Worm (Caenorhabditis elegans) whole organism, midembryonic: Measurements from ENCODE around the gene coq-6.

Experiments
- T22C8.4 ChIP-seq: fragments of 200-800 bp; sonication (Bioruptor generic); IDR thresholded peaks from 2 replicates; pipeline ENCODE4 v1.3.6; 2022; ENCODE audit warnings: missing genetic modification characterization, missing compliant biosample characterization
- cog-1 ChIP-seq: sonication (generic microtip); optimal IDR thresholded peaks from 2 replicates; lab custom pipeline; 2016; ENCODE audit warnings: missing genetic modification characterization, missing compliant biosample characterization
- flt-1 ChIP-seq: fragments of 200-800 bp; sonication (Bioruptor generic); IDR thresholded peaks from 2 replicates; pipeline ENCODE4 v1.3.6; 2022; ENCODE audit warnings: missing genetic modification characterization, missing compliant biosample characterization
- klf-2 ChIP-seq: fragments of 200-800 bp; sonication (Bioruptor generic); conservative IDR thresholded peaks from 2 replicates; pipeline ENCODE4 v1.3.6; 2022; ENCODE audit warnings: missing genetic modification reagents, missing genetic modification characterization, missing compliant biosample characterization
- med-1 ChIP-seq: sonication (generic microtip); optimal IDR thresholded peaks from 2 replicates; lab custom pipeline; 2017; ENCODE audit warnings: missing genetic modification characterization, mild to moderate bottlenecking, missing compliant biosample characterization, antibody characterized with exemption, missing genetic modification reagents; ENCODE audit not compliant: insufficient read depth
- ref-1 ChIP-seq: fragments of 200-800 bp; sonication (Bioruptor generic); conservative IDR thresholded peaks from 2 replicates; pipeline ENCODE4 v1.3.6; 2022; ENCODE audit warnings: missing genetic modification reagents, missing genetic modification characterization, missing compliant biosample characterization
- tab-1 ChIP-seq: fragments of 200-800 bp; sonication (Bioruptor generic); IDR thresholded peaks from 2 replicates; pipeline ENCODE4 v1.3.6; 2022; ENCODE audit warnings: missing genetic modification characterization, missing compliant biosample characterization
- ztf-23 ChIP-seq: fragments of 200-800 bp; sonication (Bioruptor generic); IDR thresholded peaks from 2 replicates; pipeline ENCODE4 v1.3.6; 2022; ENCODE audit warnings: missing genetic modification reagents, missing genetic modification characterization, missing compliant biosample characterization
- ztf-29 ChIP-seq: fragments of 200-800 bp; sonication (Bioruptor generic); IDR thresholded peaks from 2 replicates; pipeline ENCODE4 v1.3.6; 2022; ENCODE audit warnings: missing genetic modification reagents, missing genetic modification characterization, missing compliant biosample characterization

Gene coq-6

ce11 chrV:9332611-9333315, 3.8 kb upstream of the coq-6 start:
- no peak for TF ChIP-seq flt-1
- TF ChIP-seq ref-1 (GFP tag; lab: Robert Waterston, UW): no peak
- TF ChIP-seq T22C8.4 (GFP tag; lab: Robert Waterston, UW): no peak
- TF ChIP-seq klf-2 (GFP tag; lab: Robert Waterston, UW): no peak
- TF ChIP-seq ztf-29 (GFP tag; lab: Robert Waterston, UW): no peak
- no peak for TF ChIP-seq med-1 (GFP tag; lab: Kevin White, UChicago)
- no peak for TF ChIP-seq cog-1 (tag; lab: Kevin White, UChicago)
- TF ChIP-seq tab-1 (GFP tag; lab: Robert Waterston, UW): no peak
- TF ChIP-seq ztf-23 (GFP tag; lab: Robert Waterston, UW): no peak

ce11 chrV:9333316-9334048, 3.1 kb upstream of the coq-6 start, which contains the start of gene acl-14:
Gene acl-14 (minus strand): TSS chrV:9333631.
- no peak for TF ChIP-seq ztf-29 (GFP tag; lab: Robert Waterston, UW)
- no peak for TF ChIP-seq ztf-23 (GFP tag; lab: Robert Waterston, UW)
- no peak for TF ChIP-seq med-1 (GFP tag; lab: Kevin White, UChicago)
- no peak for TF ChIP-seq cog-1 (tag; lab: Kevin White, UChicago)
- TF ChIP-seq T22C8.4 (GFP tag; lab: Robert Waterston, UW): no peak
- no peak for TF ChIP-seq flt-1
- no peak for TF ChIP-seq ref-1 (GFP tag; lab: Robert Waterston, UW)
- TF ChIP-seq klf-2 (GFP tag; lab: Robert Waterston, UW): no peak

ce11 chrV:9334216-9334615, 2.3 kb upstream of the coq-6 start, which contains the start of gene ucp-4:
Gene ucp-4 (plus strand): TSS chrV:9334298.
- 0 out of 2 replicates have a peak, but pooled peaks have one; percentile 3 for TF ChIP-seq ztf-29 (GFP tag; lab: Robert Waterston, UW)
- no peak for TF ChIP-seq ztf-23 (GFP tag; lab: Robert Waterston, UW)

- TF ChIP-seq klf-2 (GFP tag; lab: Robert Waterston, UW) (no peak), cog-1 (tag; lab: Kevin White, UChicago) (no peak), ref-1 (GFP tag; lab: Robert Waterston, UW) (no peak), flt-1 (no peak), ztf-23 (GFP tag; lab: Robert Waterston, UW) (no peak), tab-1 (GFP tag; lab: Robert Waterston, UW) (no peak), med-1 (GFP tag; lab: Kevin White, UChicago) (no peak), ztf-29 (GFP tag; lab: Robert Waterston, UW) (no peak), T22C8.4 (GFP tag; lab: Robert Waterston, UW) (no peak)
These were observed 1.9 kb downstream of the coq-6 start for ce11 chrV:9338452-9338851.

DNA sequence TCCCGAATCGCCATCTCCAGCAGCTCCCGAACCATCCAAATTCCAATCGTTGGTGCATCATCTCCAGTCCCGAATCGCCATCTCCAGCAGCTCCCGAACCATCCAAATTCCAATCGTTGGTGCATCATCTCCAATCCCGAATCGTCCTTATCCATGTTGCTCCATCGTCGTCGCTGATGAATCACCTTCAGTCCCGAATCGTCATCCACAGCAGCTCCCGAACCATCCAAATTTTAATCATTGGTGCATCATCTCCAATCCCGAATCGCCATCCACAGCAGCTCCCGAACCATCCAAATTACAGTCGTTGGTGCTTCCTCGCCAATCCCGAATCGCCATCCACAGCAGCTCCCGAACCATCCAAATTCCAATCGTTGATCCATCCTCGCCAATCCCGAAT, 2.7 kb downstream of the coq-6 start:
- 0 out of 2 replicates have a peak, but pooled peaks have one; percentile 15 for TF ChIP-seq klf-2 (GFP tag; lab: Robert Waterston, UW)
- TF ChIP-seq ztf-23 (GFP tag; lab: Robert Waterston, UW): 0 out of 2 replicates have a peak, but pooled peaks have one; percentile 8

- TF ChIP-seq tab-1 (GFP tag; lab: Robert Waterston, UW) (0 out of 2 replicates have a peak, but pooled peaks have one; percentile 8), T22C8.4 (GFP tag; lab: Robert Waterston, UW) (no peak)
These were observed 3.8 kb downstream of the coq-6 start for ce11 chrV:9340318-9340717.

DNA sequence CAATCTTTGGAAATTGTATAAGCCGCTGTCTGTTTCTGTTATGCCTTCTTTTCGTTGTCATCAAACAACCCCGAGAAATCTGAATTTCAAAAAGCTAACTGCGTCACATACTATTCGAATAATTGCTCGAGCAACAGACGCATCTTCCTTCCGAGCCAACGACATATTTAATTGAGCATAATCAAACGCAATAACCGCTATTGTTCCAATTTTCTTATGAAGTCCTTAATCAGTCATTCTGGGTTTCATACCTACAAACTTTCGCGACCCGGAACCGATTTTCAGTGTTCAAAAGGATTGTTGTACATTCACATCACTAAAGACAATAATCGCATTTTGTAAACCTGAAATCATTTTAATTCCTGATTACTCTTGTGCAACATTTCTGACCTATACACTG, 5.3 kb downstream of the coq-6 start:
- TF ChIP-seq klf-2 (GFP tag; lab: Robert Waterston, UW) (0 out of 2 replicates have a peak, but pooled peaks have one; percentile 50), flt-1 (peak; percentile 62; the same call in 1 of the 2 replicates), ztf-23 (GFP tag; lab: Robert Waterston, UW) (peak; percentile 49)

DNA sequence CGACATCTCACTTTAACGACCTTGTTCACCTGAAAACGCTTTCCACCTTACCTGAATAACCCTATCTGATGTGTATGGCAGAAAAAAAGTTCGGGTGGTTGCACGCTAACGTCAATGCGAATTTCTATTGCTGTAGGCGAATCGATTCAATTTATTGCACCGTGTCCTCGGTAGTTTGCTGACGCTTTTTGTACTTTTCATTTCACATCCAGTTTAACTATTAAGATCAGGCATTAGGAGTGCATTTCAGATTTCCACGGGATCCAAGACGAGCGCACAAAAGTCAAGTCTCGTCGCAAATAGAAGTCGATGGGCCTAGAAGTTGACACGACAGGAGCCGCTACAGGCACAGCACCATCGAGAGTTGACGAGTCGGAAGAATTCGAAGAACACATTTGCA, 5.7 kb downstream of the coq-6 start:
- TF ChIP-seq klf-2 (GFP tag; lab: Robert Waterston, UW) (0 out of 2 replicates have a peak, but pooled peaks have one; percentile 49), T22C8.4 (GFP tag; lab: Robert Waterston, UW) (peak; percentile 28; the same call in 1 of the 2 replicates), ztf-23 (GFP tag; lab: Robert Waterston, UW) (0 out of 2 replicates have a peak, but pooled peaks have one; percentile 6), flt-1 (peak; percentile 78; the same call in 1 of the 2 replicates)

DNA sequence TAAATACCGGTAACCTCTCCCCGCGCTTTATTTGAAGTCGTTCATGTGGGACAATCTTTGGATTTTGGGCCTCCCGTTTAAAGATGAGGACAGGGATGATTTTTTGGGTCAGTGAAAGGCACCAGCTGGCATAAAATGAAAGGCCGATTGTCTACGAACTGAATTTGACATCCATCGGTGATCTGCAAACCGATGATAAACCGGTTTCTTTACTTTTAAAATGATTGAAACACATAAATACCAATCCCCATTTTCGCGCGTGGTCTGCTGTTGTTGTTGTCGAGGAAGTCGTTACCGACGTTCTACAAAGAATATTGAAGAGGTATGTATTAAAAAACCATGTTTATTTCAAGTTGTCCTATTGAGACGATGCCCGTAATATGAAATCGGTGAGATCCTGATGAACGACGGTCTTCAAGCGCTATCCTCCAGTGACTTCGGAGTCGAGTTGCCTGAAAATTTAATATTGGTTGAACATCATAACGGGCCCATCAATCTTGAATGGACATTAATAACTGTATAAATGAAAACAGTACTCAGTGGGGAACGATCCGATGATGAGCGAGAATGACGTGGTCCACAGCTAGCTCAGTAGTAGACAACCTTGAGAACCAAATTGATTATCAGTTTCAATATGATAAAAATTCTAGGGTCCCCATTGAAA, 6.5 kb downstream of the coq-6 start:
- TF ChIP-seq tab-1 (GFP tag; lab: Robert Waterston, UW): 0 out of 2 replicates have a peak, but pooled peaks have one; percentile 4
- 0 out of 2 replicates have a peak, but pooled peaks have one; percentile 11 for TF ChIP-seq T22C8.4 (GFP tag; lab: Robert Waterston, UW)
- TF ChIP-seq flt-1: no peak; the same call in 1 of the 2 replicates
- TF ChIP-seq ztf-29 (GFP tag; lab: Robert Waterston, UW): no peak
- no peak for TF ChIP-seq ref-1 (GFP tag; lab: Robert Waterston, UW)
- no peak for TF ChIP-seq klf-2 (GFP tag; lab: Robert Waterston, UW)
- TF ChIP-seq cog-1 (tag; lab: Kevin White, UChicago): no peak
- TF ChIP-seq ztf-23 (GFP tag; lab: Robert Waterston, UW): 0 out of 2 replicates have a peak, but pooled peaks have one; percentile 45
- TF ChIP-seq med-1 (GFP tag; lab: Kevin White, UChicago): no peak
